Fruit fly (Drosophila melanogaster) whole organism, prepupa: ENCODE data around the gene CG8675.

Experiments
- Blimp-1 ChIP-seq: fragments of 200-800 bp; sonication (Bioruptor generic); optimal IDR thresholded peaks from 3 replicates; lab custom pipeline; 2017; ENCODE audit warnings: missing biosample characterization, missing genetic modification characterization, mild to moderate bottlenecking, moderate library complexity, missing genetic modification reagents
- CG10631 ChIP-seq: fragments of 200-800 bp; sonication (Bioruptor generic); optimal IDR thresholded peaks from 2 replicates; lab custom pipeline; 2016; ENCODE audit warnings: missing biosample characterization, missing genetic modification characterization
- CG10669 ChIP-seq: fragments of 200-800 bp; sonication (Bioruptor generic); optimal IDR thresholded peaks from 3 replicates; lab custom pipeline; 2018; ENCODE audit warnings: missing biosample characterization, mild to moderate bottlenecking, missing genetic modification characterization, moderate library complexity
- CG11294 ChIP-seq: fragments of 200-800 bp; sonication (Bioruptor generic); IDR thresholded peaks from 2 replicates; pipeline ENCODE4 v1.3.6; 2022; ENCODE audit warnings: missing biosample characterization, missing genetic modification characterization
- CG11762 ChIP-seq: fragments of 200-800 bp; sonication (Bioruptor generic); optimal IDR thresholded peaks from 3 replicates; lab custom pipeline; 2016; ENCODE audit warnings: missing biosample characterization, missing genetic modification characterization; ENCODE audit not compliant: insufficient read depth
- CG11902 ChIP-seq: fragments of 200-800 bp; sonication (Bioruptor generic); optimal IDR thresholded peaks from 3 replicates; lab custom pipeline; 2016; ENCODE audit warnings: missing biosample characterization, missing genetic modification characterization
- CG15336 ChIP-seq: fragments of 200-800 bp; sonication (Bioruptor generic); IDR thresholded peaks from 2 replicates; pipeline ENCODE4 v1.3.6; 2022; ENCODE audit warnings: missing biosample characterization, missing genetic modification characterization
- CG3032 ChIP-seq: fragments of 200-800 bp; optimal IDR thresholded peaks from 2 replicates; lab custom pipeline; 2019; ENCODE audit warnings: missing biosample characterization, mild to moderate bottlenecking, missing genetic modification characterization, moderate library complexity
- CG31627 ChIP-seq: fragments of 200-800 bp; sonication (Bioruptor generic); optimal IDR thresholded peaks from 3 replicates; lab custom pipeline; 2016; ENCODE audit warnings: missing biosample characterization, missing genetic modification characterization
- CG34406 ChIP-seq: fragments of 200-800 bp; sonication (Bioruptor generic); optimal IDR thresholded peaks from 3 replicates; lab custom pipeline; 2016; ENCODE audit warnings: missing biosample characterization, missing genetic modification characterization
- CG3919 ChIP-seq: fragments of 200-800 bp; sonication (Bioruptor generic); optimal IDR thresholded peaks from 3 replicates; lab custom pipeline; 2016; ENCODE audit warnings: missing biosample characterization, missing genetic modification characterization
- CG4318 ChIP-seq: fragments of 200-800 bp; sonication (Bioruptor generic); optimal IDR thresholded peaks from 3 replicates; lab custom pipeline; 2017; ENCODE audit warnings: missing biosample characterization, mild to moderate bottlenecking, missing genetic modification characterization
- CG6163 ChIP-seq: fragments of 200-800 bp; sonication (Bioruptor generic); IDR thresholded peaks from 3 replicates; pipeline ENCODE4 v1.3.6; 2022; ENCODE audit warnings: missing biosample characterization, missing genetic modification characterization
- CG6808 ChIP-seq: fragments of 200-800 bp; sonication (Bioruptor generic); optimal IDR thresholded peaks from 3 replicates; lab custom pipeline; 2017; ENCODE audit warnings: missing biosample characterization, missing genetic modification characterization, mild to moderate bottlenecking, moderate library complexity, missing genetic modification reagents
- CG6854 ChIP-seq: fragments of 200-800 bp; sonication (Bioruptor generic); optimal IDR thresholded peaks from 2 replicates; lab custom pipeline; 2017; ENCODE audit warnings: missing biosample characterization, mild to moderate bottlenecking, missing genetic modification characterization
- CG7368 ChIP-seq: fragments of 200-800 bp; sonication (Bioruptor generic); optimal IDR thresholded peaks from 3 replicates; lab custom pipeline; 2016; ENCODE audit warnings: missing biosample characterization, missing genetic modification characterization
- CG8119 ChIP-seq: fragments of 200-800 bp; sonication (Bioruptor generic); IDR thresholded peaks from 3 replicates; pipeline ENCODE4 v1.3.6; 2022; ENCODE audit warnings: missing biosample characterization, missing genetic modification characterization
- CG8319 ChIP-seq: fragments of 200-800 bp; sonication (Bioruptor generic); optimal IDR thresholded peaks from 3 replicates; lab custom pipeline; 2016; ENCODE audit warnings: missing biosample characterization, missing genetic modification characterization
- CG8632 ChIP-seq: fragments of 200-800 bp; sonication (Bioruptor generic); optimal IDR thresholded peaks from 3 replicates; lab custom pipeline; 2016; ENCODE audit warnings: missing biosample characterization, missing genetic modification characterization
- CG9139 ChIP-seq: fragments of 200-800 bp; sonication (Bioruptor generic); optimal IDR thresholded peaks from 3 replicates; lab custom pipeline; 2017; ENCODE audit warnings: missing biosample characterization, mild to moderate bottlenecking, missing genetic modification characterization
- Eip75B ChIP-seq: fragments of 200-800 bp; sonication (Bioruptor generic); optimal IDR thresholded peaks from 3 replicates; lab custom pipeline; 2016; ENCODE audit warnings: missing biosample characterization, missing genetic modification characterization
- Eip78C ChIP-seq: fragments of 200-800 bp; sonication (Bioruptor generic); peaks from one replicate; lab custom pipeline; 2016; ENCODE audit warnings: missing biosample characterization, missing genetic modification characterization
- Ets21C ChIP-seq: fragments of 200-800 bp; sonication (Bioruptor generic); optimal IDR thresholded peaks from 3 replicates; lab custom pipeline; 2016; ENCODE audit warnings: missing biosample characterization, missing genetic modification characterization
- Ets96B ChIP-seq: fragments of 200-800 bp; optimal IDR thresholded peaks from 2 replicates; lab custom pipeline; 2019; ENCODE audit warnings: missing biosample characterization, mild to moderate bottlenecking, missing genetic modification characterization, moderate library complexity
- Hr38 ChIP-seq: sonication (Bioruptor generic); optimal IDR thresholded peaks from 2 replicates; lab custom pipeline; 2016; ENCODE audit warnings: missing biosample characterization, missing genetic modification characterization
- Hr39 ChIP-seq: fragments of 200-800 bp; sonication (Bioruptor generic); optimal IDR thresholded peaks from 2 replicates; lab custom pipeline; 2016; ENCODE audit warnings: missing biosample characterization, missing genetic modification characterization
- Hr4 ChIP-seq: fragments of 200-800 bp; sonication (Bioruptor generic); optimal IDR thresholded peaks from 3 replicates; lab custom pipeline; 2016; ENCODE audit warnings: missing biosample characterization, missing genetic modification characterization
- Met ChIP-seq: fragments of 200-800 bp; sonication (Bioruptor generic); optimal IDR thresholded peaks from 3 replicates; lab custom pipeline; 2016; ENCODE audit warnings: missing biosample characterization, missing genetic modification characterization
- OdsH ChIP-seq: fragments of 200-800 bp; sonication (Bioruptor generic); optimal IDR thresholded peaks from 3 replicates; lab custom pipeline; 2016; ENCODE audit warnings: missing biosample characterization, missing genetic modification characterization
- Smox ChIP-seq: fragments of 200-800 bp; sonication (Bioruptor generic); optimal IDR thresholded peaks from 3 replicates; lab custom pipeline; 2016; ENCODE audit warnings: missing biosample characterization, missing genetic modification characterization
- Sox102F ChIP-seq: fragments of 200-800 bp; sonication (Bioruptor generic); optimal IDR thresholded peaks from 2 replicates; lab custom pipeline; 2016; ENCODE audit warnings: missing biosample characterization, mild to moderate bottlenecking, missing genetic modification characterization
- Sox14 ChIP-seq: fragments of 200-800 bp; sonication (Bioruptor generic); optimal IDR thresholded peaks from 3 replicates; lab custom pipeline; 2016; ENCODE audit warnings: missing biosample characterization, missing genetic modification characterization
- Sox15 ChIP-seq: fragments of 200-800 bp; sonication (Bioruptor generic); optimal IDR thresholded peaks from 3 replicates; lab custom pipeline; 2016; ENCODE audit warnings: missing biosample characterization, missing genetic modification characterization
- acj6 ChIP-seq: fragments of 200-800 bp; sonication (Bioruptor generic); optimal IDR thresholded peaks from 3 replicates; lab custom pipeline; 2016; ENCODE audit warnings: missing biosample characterization, missing genetic modification characterization
- cyc ChIP-seq: fragments of 200-800 bp; sonication (Bioruptor generic); optimal IDR thresholded peaks from 3 replicates; lab custom pipeline; 2016; ENCODE audit warnings: missing biosample characterization, missing genetic modification characterization
- dac ChIP-seq: fragments of 200-800 bp; sonication (Bioruptor generic); optimal IDR thresholded peaks from 2 replicates; lab custom pipeline; 2017; ENCODE audit warnings: missing biosample characterization, mild to moderate bottlenecking, missing genetic modification characterization
- dsx ChIP-seq: fragments of 200-800 bp; optimal IDR thresholded peaks from 3 replicates; lab custom pipeline; 2019; ENCODE audit warnings: missing biosample characterization, mild to moderate bottlenecking, missing genetic modification characterization, moderate library complexity; ENCODE audit not compliant: poor library complexity, severe bottlenecking
- eg ChIP-seq: fragments of 200-800 bp; sonication (Bioruptor generic); IDR thresholded peaks from 3 replicates; pipeline ENCODE4 v1.3.6; 2022; ENCODE audit warnings: missing biosample characterization, missing genetic modification characterization
- esn ChIP-seq: fragments of 200-800 bp; sonication (Bioruptor generic); optimal IDR thresholded peaks from 2 replicates; lab custom pipeline; 2016; ENCODE audit warnings: missing biosample characterization, mild to moderate bottlenecking, missing genetic modification characterization, moderate library complexity
- fd59A ChIP-seq: fragments of 200-800 bp; sonication (Bioruptor generic); optimal IDR thresholded peaks from 2 replicates; lab custom pipeline; 2017; ENCODE audit warnings: missing biosample characterization, mild to moderate bottlenecking, missing genetic modification characterization, missing genetic modification reagents
- fd85E ChIP-seq: fragments of 200-800 bp; sonication (Bioruptor generic); optimal IDR thresholded peaks from 3 replicates; lab custom pipeline; 2016; ENCODE audit warnings: missing biosample characterization, missing genetic modification characterization
- fkh ChIP-seq: fragments of 200-800 bp; sonication (Bioruptor generic); optimal IDR thresholded peaks from 3 replicates; lab custom pipeline; 2017; ENCODE audit warnings: missing biosample characterization, mild to moderate bottlenecking, missing genetic modification characterization, moderate library complexity
- lz ChIP-seq: fragments of 200-800 bp; sonication (Bioruptor generic); optimal IDR thresholded peaks from 3 replicates; lab custom pipeline; 2016; ENCODE audit warnings: missing biosample characterization, missing genetic modification characterization
- net ChIP-seq: fragments of 200-800 bp; sonication (Bioruptor generic); optimal IDR thresholded peaks from 3 replicates; lab custom pipeline; 2016; ENCODE audit warnings: missing biosample characterization, missing genetic modification characterization
- pdm3 ChIP-seq: fragments of 200-800 bp; sonication (Bioruptor generic); optimal IDR thresholded peaks from 3 replicates; lab custom pipeline; 2016; ENCODE audit warnings: missing biosample characterization, missing genetic modification characterization
- salr ChIP-seq, 2 experiments: fragments of 200-800 bp; sonication (Bioruptor generic); optimal IDR thresholded peaks; 3 replicates each; lab custom pipeline; 2016 to 2018; ENCODE audit warnings: missing biosample characterization in 2 of 2, missing genetic modification characterization in 2 of 2, mild to moderate bottlenecking in 1 of 2
- spab ChIP-seq: fragments of 200-800 bp; sonication (Bioruptor generic); optimal IDR thresholded peaks from 2 replicates; lab custom pipeline; 2017; ENCODE audit warnings: missing biosample characterization, mild to moderate bottlenecking, missing genetic modification characterization, missing genetic modification reagents
- ss ChIP-seq, 2 experiments: fragments of 200-800 bp; sonication (Bioruptor generic); optimal IDR thresholded peaks; 2 replicates in 1 of 2; 3 replicates in 1 of 2; lab custom pipeline; 2017 to 2018; ENCODE audit warnings: mild to moderate bottlenecking in 2 of 2, missing biosample characterization in 2 of 2, missing genetic modification characterization in 2 of 2, moderate library complexity in 1 of 2
- topi ChIP-seq: fragments of 200-800 bp; sonication (Bioruptor generic); optimal IDR thresholded peaks from 3 replicates; lab custom pipeline; 2016; ENCODE audit warnings: missing biosample characterization, missing genetic modification characterization
- vri ChIP-seq: fragments of 200-800 bp; sonication (Bioruptor generic); optimal IDR thresholded peaks from 3 replicates; lab custom pipeline; 2016; ENCODE audit warnings: missing biosample characterization, mild to moderate bottlenecking, missing genetic modification characterization

Gene CG8675

dm6 chrX:17292050-17292730, 42.9 kb upstream of the CG8675 start:
- TF ChIP-seq Sox102F (GFP tag; lab: Kevin White, UChicago) (peak; percentile 73), spab (GFP tag; lab: Kevin White, UChicago) (no peak), CG3032 (peak; percentile 21), vri (GFP tag; lab: Kevin White, UChicago) (peak; percentile 43), CG10631 (peak; percentile 8), salr (GFP tag; optimal IDR thresholded peaks at IDR 0.05; lab: Kevin White, UChicago) (peak in 1 of 2 experiments; percentile 4), Sox14 (GFP tag; lab: Kevin White, UChicago) (peak; percentile 46), CG6163 (GFP tag; lab: Robert Waterston, UW) (0 out of 3 replicates have a peak, but pooled peaks have one; percentile 48), dac (GFP tag; lab: Kevin White, UChicago) (no peak), Ets96B (tag; lab: Kevin White, UChicago) (no peak), OdsH (GFP tag; lab: Kevin White, UChicago) (peak; percentile 69), topi (GFP tag; lab: Kevin White, UChicago) (peak; percentile 79), CG34406 (GFP tag; lab: Kevin White, UChicago) (peak; percentile 78), CG8119 (GFP tag; lab: Robert Waterston, UW) (peak; percentile 62; the same call in 2 of the 3 replicates), Hr38 (GFP tag; lab: Kevin White, UChicago) (no peak), Ets21C (GFP tag; lab: Kevin White, UChicago) (peak; percentile 55), Smox (peak; percentile 79), CG11762 (peak; percentile 37), esn (peak; percentile 80), eg (no peak; the same call in 2 of the 3 replicates), Blimp-1 (GFP tag; lab: Kevin White, UChicago) (peak; percentile 46), CG6808 (GFP tag; lab: Kevin White, UChicago) (peak; percentile 28), fkh (GFP tag; lab: Kevin White, UChicago) (no peak), Hr4 (GFP tag; lab: Kevin White, UChicago) (peak; percentile 48), ss (GFP tag; optimal IDR thresholded peaks at IDR 0.05; lab: Kevin White, UChicago) (peak in 1 of 2 experiments; percentile 15), Met (peak; percentile 81), CG8632 (GFP tag; lab: Kevin White, UChicago) (peak; percentile 62), CG7368 (GFP tag; lab: Kevin White, UChicago) (peak; percentile 33), CG10669 (GFP tag; lab: Kevin White, UChicago) (peak; percentile 39), CG11902 (GFP tag; lab: Kevin White, UChicago) (peak; percentile 54), Eip78C (GFP tag; lab: Kevin White, UChicago) (peak; percentile 91), CG11294 (no peak), fd85E (GFP tag; lab: Kevin White, UChicago) (no peak), CG4318 (GFP tag; lab: Kevin White, UChicago) (peak; percentile 27), Sox15 (GFP tag; lab: Kevin White, UChicago) (peak; percentile 62), dsx (GFP tag; lab: Kevin White, UChicago) (peak; percentile 16), Hr39 (GFP tag; lab: Kevin White, UChicago) (peak; percentile 71), CG31627 (GFP tag; lab: Kevin White, UChicago) (peak; percentile 77), CG8319 (peak; percentile 35), net (GFP tag; lab: Kevin White, UChicago) (peak; percentile 54), lz (GFP tag; lab: Kevin White, UChicago) (peak; percentile 75), fd59A (GFP tag; lab: Kevin White, UChicago) (peak; percentile 8), CG6854 (GFP tag; lab: Kevin White, UChicago) (no peak), Eip75B (peak; percentile 69), acj6 (GFP tag; lab: Kevin White, UChicago) (peak; percentile 67), CG15336 (GFP tag; lab: Robert Waterston, UW) (peak; percentile 67), CG9139 (GFP tag; lab: Kevin White, UChicago) (no peak), cyc (GFP tag; lab: Kevin White, UChicago) (peak; percentile 62), CG3919 (GFP tag; lab: Kevin White, UChicago) (peak; percentile 66), pdm3 (GFP tag; lab: Kevin White, UChicago) (peak; percentile 64)
